Worm (Caenorhabditis elegans): ENCODE measurements around the gene T07A5.7.

Gene T07A5.7

ce11 chrIII:10300078-10300477 is 10.8 kb downstream of the T07A5.7 start, which contains the start of gene vglu-3:
vglu-3 (plus strand) TSS chrIII:10300378.
- TF ChIP-seq ets-7 (tag; optimal IDR thresholded peaks at IDR 0.05) (no peak), scrt-1 (GFP tag; IDR thresholded peaks at IDR 0.05) (no peak), flt-1 (GFP tag; IDR thresholded peaks at IDR 0.05) (no peak), pes-1 (GFP tag; IDR thresholded peaks at IDR 0.05) (no peak)

- TF ChIP-seq hmg-4 (GFP tag; optimal IDR thresholded peaks at IDR 0.05) = no peak
- TF ChIP-seq scrt-1 (GFP tag; IDR thresholded peaks at IDR 0.05) = no peak
- no peak for TF ChIP-seq tbx-11 (GFP tag; IDR thresholded peaks at IDR 0.05)
- no peak for TF ChIP-seq sea-1 (GFP tag; conservative IDR thresholded peaks at IDR 0.05)
- TF ChIP-seq ceh-13 (GFP tag; optimal IDR thresholded peaks at IDR 0.05) = no peak
Measured at ce11 chrIII:10296904-10297303, 14.0 kb downstream of the T07A5.7 start.

ce11 chrIII:10294837-10295236 is 16.1 kb downstream of the T07A5.7 start, which contains the start of gene vglu-2:
vglu-2 (plus strand) TSS chrIII:10295137.
- no peak for TF ChIP-seq aly-1 (tag; optimal IDR thresholded peaks at IDR 0.05)
- no peak for TF ChIP-seq F13C5.2 (tag; optimal IDR thresholded peaks at IDR 0.05)
- TF ChIP-seq flt-1 (GFP tag; IDR thresholded peaks at IDR 0.05) = no peak
- no peak for TF ChIP-seq hmg-4 (GFP tag; optimal IDR thresholded peaks at IDR 0.05)
- TF ChIP-seq ama-1 (optimal IDR thresholded peaks at IDR 0.05) = no peak
- TF ChIP-seq ceh-13 (GFP tag; optimal IDR thresholded peaks at IDR 0.05) = no peak
- TF ChIP-seq sea-1 (GFP tag; conservative IDR thresholded peaks at IDR 0.05) = no peak
- TF ChIP-seq ceh-36 (tag; optimal IDR thresholded peaks at IDR 0.05) = no peak
- TF ChIP-seq B0310.2 (tag; optimal IDR thresholded peaks at IDR 0.05) = no peak
- TF ChIP-seq pes-1 (GFP tag; IDR thresholded peaks at IDR 0.05) = no peak
- TF ChIP-seq hmbx-1 (tag; optimal IDR thresholded peaks at IDR 0.05) = no peak
- no peak for TF ChIP-seq hnd-1 (tag; optimal IDR thresholded peaks at IDR 0.05)
- no peak for TF ChIP-seq ets-7 (tag; optimal IDR thresholded peaks at IDR 0.05)
- no peak for TF ChIP-seq tbx-37 (GFP tag; conservative IDR thresholded peaks at IDR 0.05)
- TF ChIP-seq tbx-11 (GFP tag; IDR thresholded peaks at IDR 0.05) = no peak
- TF ChIP-seq tra-4 (tag; optimal IDR thresholded peaks at IDR 0.05) = no peak

ce11 chrIII:10293946-10294345 is 17.0 kb downstream of the T07A5.7 start:
- TF ChIP-seq scrt-1 (GFP tag; IDR thresholded peaks at IDR 0.05) (no peak), hnd-1 (tag; optimal IDR thresholded peaks at IDR 0.05) (no peak), hmbx-1 (tag; optimal IDR thresholded peaks at IDR 0.05) (no peak), tbx-11 (GFP tag; IDR thresholded peaks at IDR 0.05) (no peak), tra-4 (tag; optimal IDR thresholded peaks at IDR 0.05) (no peak)

DNA sequence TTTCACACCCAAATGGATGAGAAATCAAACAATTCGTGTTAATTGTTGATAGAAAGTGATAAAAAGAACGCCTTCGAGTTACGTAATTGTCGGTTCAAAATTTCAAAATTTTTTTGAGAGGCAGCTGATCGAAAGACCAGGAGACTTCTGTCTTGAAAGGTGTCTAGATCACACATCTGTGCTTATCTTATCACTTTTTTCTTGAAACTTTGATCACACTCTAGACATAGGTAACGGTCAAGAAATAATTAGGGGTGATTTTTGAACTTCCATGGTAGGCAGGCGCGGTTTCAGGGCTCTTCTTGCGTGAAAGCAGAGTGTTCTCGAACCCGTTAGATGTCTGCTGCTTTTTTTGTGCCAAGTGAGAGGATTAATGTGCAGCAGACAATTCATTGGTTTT is 17.6 kb downstream of the T07A5.7 start:
- TF ChIP-seq F13C5.2 (tag; optimal IDR thresholded peaks at IDR 0.05) = no peak
- no peak for TF ChIP-seq ets-7 (tag; optimal IDR thresholded peaks at IDR 0.05)
- TF ChIP-seq ama-1 (optimal IDR thresholded peaks at IDR 0.05) = no peak
- TF ChIP-seq pes-1 (GFP tag; IDR thresholded peaks at IDR 0.05) = no peak
- TF ChIP-seq tra-4 (tag; optimal IDR thresholded peaks at IDR 0.05) = no peak
- no peak for TF ChIP-seq ceh-13 (GFP tag; optimal IDR thresholded peaks at IDR 0.05)
- TF ChIP-seq tbx-37 (GFP tag; conservative IDR thresholded peaks at IDR 0.05) = no peak
- TF ChIP-seq B0310.2 (tag; optimal IDR thresholded peaks at IDR 0.05) = no peak
- no peak for TF ChIP-seq aly-1 (tag; optimal IDR thresholded peaks at IDR 0.05)
- no peak for TF ChIP-seq ceh-36 (tag; optimal IDR thresholded peaks at IDR 0.05)
- no peak for TF ChIP-seq sea-1 (GFP tag; conservative IDR thresholded peaks at IDR 0.05)
- no peak for TF ChIP-seq tbx-11 (GFP tag; IDR thresholded peaks at IDR 0.05)
- no peak for TF ChIP-seq scrt-1 (GFP tag; IDR thresholded peaks at IDR 0.05)
- no peak for TF ChIP-seq hnd-1 (tag; optimal IDR thresholded peaks at IDR 0.05)
- no peak for TF ChIP-seq hmg-4 (GFP tag; optimal IDR thresholded peaks at IDR 0.05)
- TF ChIP-seq hmbx-1 (tag; optimal IDR thresholded peaks at IDR 0.05) = no peak
- no peak for TF ChIP-seq flt-1 (GFP tag; IDR thresholded peaks at IDR 0.05)

DNA sequence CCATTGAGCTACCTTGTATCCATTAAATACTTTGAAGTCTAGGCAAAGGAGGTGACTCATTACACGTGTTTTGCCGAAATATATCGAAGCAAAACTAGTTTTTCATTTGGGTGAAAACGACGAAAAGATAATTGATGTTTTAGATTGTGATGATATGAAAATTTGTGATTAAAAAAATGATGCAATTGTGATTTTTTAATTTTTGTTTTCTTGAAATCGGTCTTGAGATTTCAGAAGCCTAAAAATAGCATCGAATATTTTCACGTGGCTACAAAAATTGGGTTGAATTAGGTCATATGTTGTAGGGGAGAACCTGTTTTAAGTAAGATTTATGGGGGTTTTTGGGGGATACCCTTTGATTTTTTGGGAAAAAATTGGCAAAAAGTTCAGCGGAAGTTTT is 20.4 kb downstream of the T07A5.7 start:
- TF ChIP-seq tra-4 (tag; optimal IDR thresholded peaks at IDR 0.05) (no peak), scrt-1 (GFP tag; IDR thresholded peaks at IDR 0.05) (no peak), flt-1 (GFP tag; IDR thresholded peaks at IDR 0.05) (no peak), hmbx-1 (tag; optimal IDR thresholded peaks at IDR 0.05) (no peak), ceh-36 (tag; optimal IDR thresholded peaks at IDR 0.05) (no peak), ama-1 (optimal IDR thresholded peaks at IDR 0.05) (no peak), ets-7 (tag; optimal IDR thresholded peaks at IDR 0.05) (no peak), F13C5.2 (tag; optimal IDR thresholded peaks at IDR 0.05) (no peak), tbx-11 (GFP tag; IDR thresholded peaks at IDR 0.05) (no peak), B0310.2 (tag; optimal IDR thresholded peaks at IDR 0.05) (no peak), hnd-1 (tag; optimal IDR thresholded peaks at IDR 0.05) (no peak)

DNA sequence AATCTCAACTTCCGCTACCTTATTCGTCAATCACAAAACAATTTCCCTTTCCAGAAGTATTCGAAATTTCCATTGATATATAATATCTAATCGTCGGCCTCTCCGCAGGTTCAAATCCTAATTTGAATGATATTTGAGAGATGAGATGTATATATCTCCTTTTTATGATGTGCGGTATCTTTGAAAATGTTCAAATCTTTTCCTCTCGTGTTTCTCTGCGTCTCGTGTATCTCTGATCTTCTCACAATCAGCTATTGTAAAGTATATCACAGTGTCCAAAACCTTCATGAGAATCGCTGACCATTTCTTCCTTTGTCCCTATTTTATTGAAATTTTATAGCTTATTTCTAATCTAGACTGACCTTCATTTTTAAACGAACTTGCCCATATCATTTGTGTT is 21.1 kb downstream of the T07A5.7 start:
- no peak for TF ChIP-seq ama-1 (optimal IDR thresholded peaks at IDR 0.05)
- TF ChIP-seq hmbx-1 (tag; optimal IDR thresholded peaks at IDR 0.05) = no peak
- no peak for TF ChIP-seq tbx-11 (GFP tag; IDR thresholded peaks at IDR 0.05)
- no peak for TF ChIP-seq sea-1 (GFP tag; conservative IDR thresholded peaks at IDR 0.05)
- TF ChIP-seq aly-1 (tag; optimal IDR thresholded peaks at IDR 0.05) = no peak
- no peak for TF ChIP-seq pes-1 (GFP tag; IDR thresholded peaks at IDR 0.05)
- no peak for TF ChIP-seq scrt-1 (GFP tag; IDR thresholded peaks at IDR 0.05)
- no peak for TF ChIP-seq F13C5.2 (tag; optimal IDR thresholded peaks at IDR 0.05)
- TF ChIP-seq tbx-37 (GFP tag; conservative IDR thresholded peaks at IDR 0.05) = no peak
- no peak for TF ChIP-seq ets-7 (tag; optimal IDR thresholded peaks at IDR 0.05)
- no peak for TF ChIP-seq hmg-4 (GFP tag; optimal IDR thresholded peaks at IDR 0.05)
- TF ChIP-seq tra-4 (tag; optimal IDR thresholded peaks at IDR 0.05) = no peak
- no peak for TF ChIP-seq B0310.2 (tag; optimal IDR thresholded peaks at IDR 0.05)
- TF ChIP-seq flt-1 (GFP tag; IDR thresholded peaks at IDR 0.05) = no peak
- no peak for TF ChIP-seq ceh-36 (tag; optimal IDR thresholded peaks at IDR 0.05)
- TF ChIP-seq ceh-13 (GFP tag; optimal IDR thresholded peaks at IDR 0.05) = no peak
- no peak for TF ChIP-seq hnd-1 (tag; optimal IDR thresholded peaks at IDR 0.05)

ce11 chrIII:10285623-10286022 is 25.3 kb downstream of the T07A5.7 start, which contains the start of gene K10G9.2:
K10G9.2 (plus strand) TSS chrIII:10285923.
- TF ChIP-seq F13C5.2 (tag; optimal IDR thresholded peaks at IDR 0.05) = no peak
- no peak for TF ChIP-seq aly-1 (tag; optimal IDR thresholded peaks at IDR 0.05)
- no peak for TF ChIP-seq scrt-1 (GFP tag; IDR thresholded peaks at IDR 0.05)
- TF ChIP-seq ceh-13 (GFP tag; optimal IDR thresholded peaks at IDR 0.05) = no peak
- no peak for TF ChIP-seq ets-7 (tag; optimal IDR thresholded peaks at IDR 0.05)
- TF ChIP-seq tra-4 (tag; optimal IDR thresholded peaks at IDR 0.05) = no peak
- TF ChIP-seq hmbx-1 (tag; optimal IDR thresholded peaks at IDR 0.05) = no peak
- TF ChIP-seq pes-1 (GFP tag; IDR thresholded peaks at IDR 0.05) = no peak
- no peak for TF ChIP-seq flt-1 (GFP tag; IDR thresholded peaks at IDR 0.05)
